Worm (Caenorhabditis elegans) whole organism, L1 larva: ENCODE results near the gene rpl-36.

Experiments
- skn-1 ChIP-seq: fragments of 150-350 bp; optimal IDR thresholded peaks from 2 replicates; lab custom pipeline; 2014; ENCODE audit warnings: missing biosample characterization, missing genetic modification characterization
- unc-62 ChIP-seq: fragments of 150-350 bp; optimal IDR thresholded peaks from 2 replicates; lab custom pipeline; 2014; ENCODE audit warnings: missing biosample characterization, missing genetic modification reagents, missing genetic modification characterization
- zag-1 ChIP-seq: fragments of 150-350 bp; optimal IDR thresholded peaks from 2 replicates; lab custom pipeline; 2014; ENCODE audit warnings: missing biosample characterization, missing genetic modification characterization

- TF ChIP-seq unc-62 = no peak
- TF ChIP-seq skn-1 (tag; lab: Kevin White, UChicago) = no peak
- TF ChIP-seq zag-1 (tag; lab: Kevin White, UChicago) = no peak
Measured at ce11 chrIII:7195325-7195724, 15.3 kb downstream of the rpl-36 start, which contains the start of gene F37C12.18.
